Fruit fly (Drosophila melanogaster): ENCODE measurements around the gene PQBP1.

The PQBP1 gene

dm6 chr3R:25049742-25050517, 15.7 kb upstream of the PQBP1 start:
- peak; percentile 88 for TF ChIP-seq CG17801 (GFP tag; optimal IDR thresholded peaks at IDR 0.05; ENCODE audit: partially characterized antibody)

dm6 chr3R:25050649-25051048, 14.9 kb upstream of the PQBP1 start:
- TF ChIP-seq CG17801 (GFP tag; optimal IDR thresholded peaks at IDR 0.05; ENCODE audit: partially characterized antibody) = no peak

- no peak for TF ChIP-seq CG17801 (GFP tag; optimal IDR thresholded peaks at IDR 0.05; ENCODE audit: partially characterized antibody)
Measured at dm6 chr3R:25051441-25052097, 14.0 kb upstream of the PQBP1 start.

dm6 chr3R:25054451-25055188, 11.0 kb upstream of the PQBP1 start, which contains the start of gene CG31109:
Gene CG31109, minus strand, starts transcription at chr3R:25054653.
- TF ChIP-seq CG17801 (GFP tag; optimal IDR thresholded peaks at IDR 0.05; ENCODE audit: partially characterized antibody) = peak; percentile 32

- TF ChIP-seq CG17801 (GFP tag; optimal IDR thresholded peaks at IDR 0.05; ENCODE audit: partially characterized antibody) = no peak
Measured at dm6 chr3R:25056016-25056415, 9.6 kb upstream of the PQBP1 start, which contains the start of the genes CG31111 and stac. Gene CG31111, minus strand, starts transcription at chr3R:25056177. Gene stac, plus strand, starts transcription at chr3R:25056286.

dm6 chr3R:25056488-25057157, 9.0 kb upstream of the PQBP1 start:
- TF ChIP-seq CG17801 (GFP tag; optimal IDR thresholded peaks at IDR 0.05; ENCODE audit: partially characterized antibody) = no peak

- TF ChIP-seq CG17801 (GFP tag; optimal IDR thresholded peaks at IDR 0.05; ENCODE audit: partially characterized antibody) = no peak
Measured at dm6 chr3R:25060462-25060861, 5.1 kb upstream of the PQBP1 start.

- TF ChIP-seq CG17801 (GFP tag; optimal IDR thresholded peaks at IDR 0.05; ENCODE audit: partially characterized antibody) = no peak
Measured at dm6 chr3R:25066856-25067255, 1.3 kb downstream of the PQBP1 start.

- TF ChIP-seq CG17801 (GFP tag; optimal IDR thresholded peaks at IDR 0.05; ENCODE audit: partially characterized antibody) = peak; percentile 77
Measured at dm6 chr3R:25069569-25069968, 4.0 kb downstream of the PQBP1 start, which contains the start of the genes Stt3B and CG11839. Gene Stt3B, minus strand, starts transcription at chr3R:25069637. Gene CG11839, plus strand, starts transcription at chr3R:25069927.

- TF ChIP-seq CG17801 (GFP tag; optimal IDR thresholded peaks at IDR 0.05; ENCODE audit: partially characterized antibody) = no peak
Measured at dm6 chr3R:25070871-25071270, 5.3 kb downstream of the PQBP1 start, which contains the start of gene CG11836. Gene CG11836, plus strand, starts transcription at chr3R:25071126.

dm6 chr3R:25074558-25074964, 9.0 kb downstream of the PQBP1 start, which contains the start of the genes shams and CG11920:
Gene shams, minus strand, starts transcription at chr3R:25074607.
Gene CG11920, plus strand, starts transcription at chr3R:25074877.
- peak; percentile 23 for TF ChIP-seq CG17801 (GFP tag; optimal IDR thresholded peaks at IDR 0.05; ENCODE audit: partially characterized antibody)

dm6 chr3R:25077280-25077820, 11.8 kb downstream of the PQBP1 start:
- no peak for TF ChIP-seq CG17801 (GFP tag; optimal IDR thresholded peaks at IDR 0.05; ENCODE audit: partially characterized antibody)

dm6 chr3R:25078665-25079064, 13.1 kb downstream of the PQBP1 start:
- TF ChIP-seq CG17801 (GFP tag; optimal IDR thresholded peaks at IDR 0.05; ENCODE audit: partially characterized antibody) = no peak

dm6 chr3R:25080446-25080845, 14.9 kb downstream of the PQBP1 start:
- TF ChIP-seq CG17801 (GFP tag; optimal IDR thresholded peaks at IDR 0.05; ENCODE audit: partially characterized antibody) = no peak

All from ovary, adult (tissue).